Fruit fly (Drosophila melanogaster): Measurements from ENCODE around the gene Rcc1.

Gene Rcc1

dm6 chr3L:5950467-5950866, 17.9 kb upstream of the Rcc1 start, which contains the start of gene Egfrap (continued):
- TF ChIP-seq CG11902 (GFP tag; optimal IDR thresholded peaks at IDR 0.05) = no peak
- no peak for TF ChIP-seq CG8319 (GFP tag; optimal IDR thresholded peaks at IDR 0.05)
- TF ChIP-seq Ets21C (GFP tag; optimal IDR thresholded peaks at IDR 0.05) = no peak
- TF ChIP-seq Ets96B (tag; optimal IDR thresholded peaks at IDR 0.05) = no peak
- no peak for TF ChIP-seq svp (GFP tag)
- TF ChIP-seq Smox (GFP tag; optimal IDR thresholded peaks at IDR 0.05) = no peak
- TF ChIP-seq CG34406 (GFP tag; optimal IDR thresholded peaks at IDR 0.05) = no peak
- TF ChIP-seq Met (GFP tag; optimal IDR thresholded peaks at IDR 0.05) = no peak
- TF ChIP-seq fd59A (GFP tag; optimal IDR thresholded peaks at IDR 0.05) = no peak
- no peak for TF ChIP-seq acj6 (GFP tag; optimal IDR thresholded peaks at IDR 0.05)
- TF ChIP-seq CG6276 (GFP tag; optimal IDR thresholded peaks at IDR 0.05) = no peak
- peak; percentile 52; the same call in 1 of the 3 replicates for TF ChIP-seq CG6163 (GFP tag; IDR thresholded peaks at IDR 0.05)
- TF ChIP-seq Sox14 (GFP tag; optimal IDR thresholded peaks at IDR 0.05) = no peak
- peak; percentile 25; the same call in 1 of the 2 replicates for TF ChIP-seq CG15336 (GFP tag; IDR thresholded peaks at IDR 0.05)
- no peak for TF ChIP-seq CG10631 (GFP tag; optimal IDR thresholded peaks at IDR 0.05)
- peak; percentile 7 to 25 for TF ChIP-seq ss (GFP tag; optimal IDR thresholded peaks at IDR 0.05)
- no peak for TF ChIP-seq spab (GFP tag; optimal IDR thresholded peaks at IDR 0.05)
- TF ChIP-seq achi (GFP tag; optimal IDR thresholded peaks at IDR 0.05) = no peak
- peak; percentile 12 for TF ChIP-seq net (GFP tag; optimal IDR thresholded peaks at IDR 0.05)
- TF ChIP-seq CG16779 (tag; optimal IDR thresholded peaks at IDR 0.05) = no peak
- no peak for TF ChIP-seq pdm3 (GFP tag; optimal IDR thresholded peaks at IDR 0.05)
- TF ChIP-seq CG3919 (GFP tag; optimal IDR thresholded peaks at IDR 0.05) = peak; percentile 80
- no peak for TF ChIP-seq OdsH (GFP tag; optimal IDR thresholded peaks at IDR 0.05)
- no peak for TF ChIP-seq Eip93F (GFP tag; optimal IDR thresholded peaks at IDR 0.05)
- TF ChIP-seq CG3032 (tag; optimal IDR thresholded peaks at IDR 0.05) = no peak
- no peak for TF ChIP-seq CG6808 (GFP tag; optimal IDR thresholded peaks at IDR 0.05)

dm6 chr3L:5947110-5947731, 14.6 kb upstream of the Rcc1 start:
- no peak for TF ChIP-seq dac (GFP tag; optimal IDR thresholded peaks at IDR 0.05)
- no peak for TF ChIP-seq CG9139 (GFP tag; optimal IDR thresholded peaks at IDR 0.05)
- no peak for TF ChIP-seq spab (GFP tag; optimal IDR thresholded peaks at IDR 0.05)
- peak; percentile 9 for TF ChIP-seq Met (GFP tag; optimal IDR thresholded peaks at IDR 0.05)
- TF ChIP-seq fd59A (GFP tag; optimal IDR thresholded peaks at IDR 0.05) = no peak
- TF ChIP-seq svp (GFP tag) = no peak
- TF ChIP-seq CG6808 (GFP tag; optimal IDR thresholded peaks at IDR 0.05) = no peak
- TF ChIP-seq Hr4 (GFP tag; optimal IDR thresholded peaks at IDR 0.05) = no peak
- TF ChIP-seq CG10631 (GFP tag; optimal IDR thresholded peaks at IDR 0.05) = no peak
- no peak for TF ChIP-seq Ets21C (GFP tag; optimal IDR thresholded peaks at IDR 0.05)
- no peak for TF ChIP-seq CG11762 (GFP tag; optimal IDR thresholded peaks at IDR 0.05; ENCODE audit: insufficient read depth)
- TF ChIP-seq fkh (GFP tag; optimal IDR thresholded peaks at IDR 0.05) = peak; percentile 59
- no peak for TF ChIP-seq CG11902 (GFP tag; optimal IDR thresholded peaks at IDR 0.05)
- TF ChIP-seq CG3032 (tag; optimal IDR thresholded peaks at IDR 0.05) = no peak
- TF ChIP-seq CG11294 (GFP tag; IDR thresholded peaks at IDR 0.05) = no peak
- no peak for TF ChIP-seq OdsH (GFP tag; optimal IDR thresholded peaks at IDR 0.05)
- no peak for TF ChIP-seq salr (GFP tag; optimal IDR thresholded peaks at IDR 0.05)
- no peak for TF ChIP-seq Hr39 (GFP tag; optimal IDR thresholded peaks at IDR 0.05)
- no peak for TF ChIP-seq CG6276 (GFP tag; optimal IDR thresholded peaks at IDR 0.05)
- TF ChIP-seq CG32006 (GFP tag; optimal IDR thresholded peaks at IDR 0.05) = no peak
- no peak for TF ChIP-seq ss (GFP tag; optimal IDR thresholded peaks at IDR 0.05)
- no peak for TF ChIP-seq CG1621 (tag; optimal IDR thresholded peaks at IDR 0.05)
- peak; percentile 29 for TF ChIP-seq Eip78C (GFP tag)
- no peak for TF ChIP-seq Hr38 (GFP tag; optimal IDR thresholded peaks at IDR 0.05)
- TF ChIP-seq CG15336 (GFP tag; IDR thresholded peaks at IDR 0.05) = no peak
- no peak for TF ChIP-seq CG34406 (GFP tag; optimal IDR thresholded peaks at IDR 0.05)
- no peak for TF ChIP-seq CG10669 (GFP tag; optimal IDR thresholded peaks at IDR 0.05)

Data from whole organism, prepupa.